Worm (Caenorhabditis elegans) whole organism, young adult: ENCODE measurements around the gene mccc-2.

ENCODE experiments used
- B0019.2 ChIP-seq: fragments of 200-800 bp; sonication (Bioruptor generic); conservative IDR thresholded peaks from 2 replicates; pipeline ENCODE4 v1.3.6; 2022; ENCODE audit warnings: missing genetic modification reagents, missing genetic modification characterization, missing compliant biosample characterization
- F55B11.4 ChIP-seq: sonication (generic microtip); optimal IDR thresholded peaks from 2 replicates; lab custom pipeline; 2016; ENCODE audit warnings: missing compliant biosample characterization, missing genetic modification characterization, borderline replicate concordance; ENCODE audit not compliant: insufficient read depth
- K12H6.12 ChIP-seq: fragments of 200-800 bp; sonication (Bioruptor generic); optimal IDR thresholded peaks from 2 replicates; lab custom pipeline; 2018; ENCODE audit warnings: mild to moderate bottlenecking, missing genetic modification characterization, missing compliant biosample characterization
- T07F8.4 ChIP-seq: sonication (generic microtip); optimal IDR thresholded peaks from 2 replicates; lab custom pipeline; 2016; ENCODE audit warnings: mild to moderate bottlenecking, missing genetic modification characterization, moderate library complexity, missing compliant biosample characterization
- Y53F4B.3 ChIP-seq: fragments of 200-800 bp; sonication (Bioruptor generic); IDR thresholded peaks from 2 replicates; pipeline ENCODE4 v1.3.6; 2022; ENCODE audit warnings: missing genetic modification reagents, missing genetic modification characterization, missing compliant biosample characterization
- Y53G8AR.9 ChIP-seq: fragments of 200-800 bp; sonication (Bioruptor generic); conservative IDR thresholded peaks from 2 replicates; pipeline ENCODE4 v1.3.6; 2022; ENCODE audit warnings: missing genetic modification reagents, missing genetic modification characterization, missing compliant biosample characterization
- Y56A3A.18 ChIP-seq: fragments of 200-800 bp; sonication (Bioruptor generic); IDR thresholded peaks from 2 replicates; pipeline ENCODE4 v1.3.6; 2022; ENCODE audit warnings: missing genetic modification reagents, missing genetic modification characterization, missing compliant biosample characterization
- Y79H2A.3 ChIP-seq: fragments of 200-800 bp; sonication (Bioruptor generic); conservative IDR thresholded peaks from 2 replicates; pipeline ENCODE4 v1.3.6; 2022; ENCODE audit warnings: missing genetic modification reagents, missing genetic modification characterization, missing compliant biosample characterization
- Y95B8A.8 ChIP-seq: fragments of 200-800 bp; sonication (Bioruptor generic); IDR thresholded peaks from 2 replicates; pipeline ENCODE4 v1.3.6; 2022; ENCODE audit warnings: missing genetic modification reagents, missing genetic modification characterization, missing compliant biosample characterization
- aptf-3 ChIP-seq: fragments of 200-800 bp; sonication (Bioruptor generic); IDR thresholded peaks from 2 replicates; pipeline ENCODE4 v1.3.6; 2022; ENCODE audit warnings: missing genetic modification characterization, missing compliant biosample characterization
- athp-1 ChIP-seq: sonication (generic microtip); optimal IDR thresholded peaks from 2 replicates; lab custom pipeline; 2017; ENCODE audit warnings: mild to moderate bottlenecking, missing genetic modification characterization, missing compliant biosample characterization
- attf-5 ChIP-seq: fragments of 200-800 bp; sonication (Bioruptor generic); optimal IDR thresholded peaks from 2 replicates; lab custom pipeline; 2018; ENCODE audit warnings: mild to moderate bottlenecking, missing genetic modification characterization, missing compliant biosample characterization
- cebp-2 ChIP-seq: fragments of 200-800 bp; sonication (Bioruptor generic); IDR thresholded peaks from 2 replicates; pipeline ENCODE4 v1.3.6; 2022; ENCODE audit warnings: missing genetic modification characterization, missing compliant biosample characterization
- ceh-100 ChIP-seq: fragments of 200-800 bp; sonication (Bioruptor generic); IDR thresholded peaks from 2 replicates; pipeline ENCODE4 v1.3.6; 2022; ENCODE audit warnings: missing genetic modification reagents, missing genetic modification characterization, missing compliant biosample characterization
- ceh-91 ChIP-seq: fragments of 200-800 bp; sonication (Bioruptor generic); IDR thresholded peaks from 2 replicates; pipeline ENCODE4 v1.3.6; 2022; ENCODE audit warnings: missing genetic modification reagents, missing genetic modification characterization, missing compliant biosample characterization
- chd-7 ChIP-seq: sonication (generic microtip); optimal IDR thresholded peaks from 2 replicates; lab custom pipeline; 2016; ENCODE audit warnings: mild to moderate bottlenecking, missing genetic modification characterization, moderate library complexity, missing compliant biosample characterization
- efl-1 ChIP-seq: fragments of 150-350 bp; optimal IDR thresholded peaks from 2 replicates; lab custom pipeline; 2014; ENCODE audit warnings: missing biosample characterization, missing genetic modification reagents, missing genetic modification characterization
- egl-44 ChIP-seq: fragments of 200-800 bp; sonication (Bioruptor generic); IDR thresholded peaks from 2 replicates; pipeline ENCODE4 v1.3.6; 2022; ENCODE audit warnings: missing genetic modification reagents, missing genetic modification characterization, missing compliant biosample characterization
- hmg-1.2 ChIP-seq: fragments of 200-800 bp; sonication (Bioruptor generic); IDR thresholded peaks from 2 replicates; pipeline ENCODE4 v1.3.6; 2022; ENCODE audit warnings: missing genetic modification reagents, missing genetic modification characterization, missing compliant biosample characterization
- hmg-20 ChIP-seq: fragments of 200-800 bp; sonication (Bioruptor generic); IDR thresholded peaks from 2 replicates; pipeline ENCODE4 v1.3.6; 2022; ENCODE audit warnings: missing genetic modification reagents, missing genetic modification characterization, missing compliant biosample characterization
- lag-1 ChIP-seq: fragments of 200-800 bp; sonication (Bioruptor generic); IDR thresholded peaks from 2 replicates; pipeline ENCODE4 v1.3.6; 2022; ENCODE audit warnings: missing genetic modification reagents, missing genetic modification characterization, missing compliant biosample characterization
- lin-26 ChIP-seq: fragments of 200-800 bp; sonication (Bioruptor generic); IDR thresholded peaks from 2 replicates; pipeline ENCODE4 v1.3.6; 2022; ENCODE audit warnings: missing genetic modification reagents, missing genetic modification characterization, missing compliant biosample characterization
- madf-3 ChIP-seq: fragments of 200-800 bp; sonication (Bioruptor generic); IDR thresholded peaks from 2 replicates; pipeline ENCODE4 v1.3.6; 2022; ENCODE audit warnings: missing genetic modification reagents, missing genetic modification characterization, missing compliant biosample characterization
- madf-6 ChIP-seq: fragments of 200-800 bp; sonication (Bioruptor generic); IDR thresholded peaks from 2 replicates; pipeline ENCODE4 v1.3.6; 2022; ENCODE audit warnings: missing genetic modification reagents, missing genetic modification characterization, missing compliant biosample characterization
- madf-8 ChIP-seq: fragments of 200-800 bp; sonication (Bioruptor generic); conservative IDR thresholded peaks from 2 replicates; pipeline ENCODE4 v1.3.6; 2022; ENCODE audit warnings: missing genetic modification reagents, missing genetic modification characterization, missing compliant biosample characterization
- mcd-1 ChIP-seq: fragments of 200-800 bp; sonication (Bioruptor generic); IDR thresholded peaks from 2 replicates; pipeline ENCODE4 v1.3.6; 2022; ENCODE audit warnings: missing genetic modification reagents, missing genetic modification characterization, missing compliant biosample characterization
- nfya-2 ChIP-seq: fragments of 200-800 bp; sonication (Bioruptor generic); IDR thresholded peaks from 2 replicates; pipeline ENCODE4 v1.3.6; 2022; ENCODE audit warnings: missing genetic modification reagents, missing genetic modification characterization, missing compliant biosample characterization
- nfyb-1 ChIP-seq: fragments of 200-800 bp; sonication (Bioruptor generic); IDR thresholded peaks from 2 replicates; pipeline ENCODE4 v1.3.6; 2022; ENCODE audit warnings: missing genetic modification reagents, missing genetic modification characterization, missing compliant biosample characterization
- nhr-120 ChIP-seq: fragments of 200-800 bp; sonication (Bioruptor generic); IDR thresholded peaks from 2 replicates; pipeline ENCODE4 v1.3.6; 2022; ENCODE audit warnings: missing genetic modification characterization, missing compliant biosample characterization
- nhr-90 ChIP-seq: sonication (generic microtip); optimal IDR thresholded peaks from 2 replicates; lab custom pipeline; 2016; ENCODE audit warnings: missing genotype, mild to moderate bottlenecking, missing genetic modification characterization, missing compliant biosample characterization
- rcor-1 ChIP-seq: fragments of 200-800 bp; sonication (Bioruptor generic); IDR thresholded peaks from 2 replicates; pipeline ENCODE4 v1.3.6; 2022; ENCODE audit warnings: missing genetic modification reagents, missing genetic modification characterization, missing compliant biosample characterization
- repo-1 ChIP-seq: sonication (generic microtip); optimal IDR thresholded peaks from 2 replicates; lab custom pipeline; 2017; ENCODE audit warnings: mild to moderate bottlenecking, missing genetic modification characterization, missing compliant biosample characterization
- sea-2 ChIP-seq: fragments of 200-800 bp; sonication (Bioruptor generic); IDR thresholded peaks from 2 replicates; pipeline ENCODE4 v1.3.6; 2022; ENCODE audit warnings: missing genetic modification characterization, missing compliant biosample characterization
- snpc-3.4 ChIP-seq: sonication (generic microtip); optimal IDR thresholded peaks from 2 replicates; lab custom pipeline; 2017; ENCODE audit warnings: missing genetic modification characterization, mild to moderate bottlenecking, missing compliant biosample characterization, antibody characterized with exemption, moderate library complexity, missing genotype, missing genetic modification reagents
- sptf-2 ChIP-seq: fragments of 200-800 bp; sonication (Bioruptor generic); optimal IDR thresholded peaks from 2 replicates; lab custom pipeline; 2018; ENCODE audit warnings: mild to moderate bottlenecking, missing genetic modification characterization, missing compliant biosample characterization
- xnd-1 ChIP-seq: sonication (generic microtip); optimal IDR thresholded peaks from 2 replicates; lab custom pipeline; 2016; ENCODE audit warnings: missing genotype, missing genetic modification reagents, missing genetic modification characterization, missing compliant biosample characterization
- zfh-2 ChIP-seq: fragments of 200-800 bp; sonication (Bioruptor generic); conservative IDR thresholded peaks from 2 replicates; pipeline ENCODE4 v1.3.6; 2022; ENCODE audit warnings: missing genetic modification reagents, missing genetic modification characterization, missing compliant biosample characterization
- ztf-25 ChIP-seq: fragments of 200-800 bp; sonication (Bioruptor generic); IDR thresholded peaks from 2 replicates; pipeline ENCODE4 v1.3.6; 2022; ENCODE audit warnings: missing genetic modification reagents, missing genetic modification characterization, missing compliant biosample characterization
- ztf-3 ChIP-seq: fragments of 200-800 bp; sonication (Bioruptor generic); optimal IDR thresholded peaks from 2 replicates; lab custom pipeline; 2018; ENCODE audit warnings: mild to moderate bottlenecking, missing genetic modification characterization, missing compliant biosample characterization

The mccc-2 gene

DNA sequence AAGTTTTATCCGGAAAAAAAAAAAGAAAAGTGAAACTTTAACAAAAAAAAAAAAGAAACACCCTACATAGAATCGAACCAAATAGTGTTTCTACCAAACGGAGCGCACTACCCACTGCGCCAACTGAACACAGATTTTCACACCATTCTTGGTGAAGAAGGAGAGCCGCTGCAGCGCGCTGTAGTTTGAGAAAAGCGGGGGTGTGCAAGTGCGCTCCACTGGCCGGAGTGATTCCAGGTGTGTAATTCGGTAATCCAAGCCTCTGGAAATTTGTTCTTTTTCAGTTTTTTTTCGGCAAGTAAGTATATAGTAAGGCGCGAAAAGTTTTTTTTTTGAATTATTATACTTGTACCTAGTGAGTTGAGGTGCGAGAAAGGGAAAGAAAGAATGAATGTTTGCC, 21.7 kb upstream of the mccc-2 start (continued):
- TF ChIP-seq Y95B8A.8 = peak; percentile 56; the same call in 1 of the 2 replicates
- TF ChIP-seq hmg-20 = 0 out of 2 replicates have a peak, but pooled peaks have one; percentile 51
- peak; percentile 59; the same call in 1 of the 2 replicates for TF ChIP-seq Y56A3A.18
- 0 out of 2 replicates have a peak, but pooled peaks have one; percentile 9 for TF ChIP-seq zfh-2 (GFP tag; lab: Robert Waterston, UW)
- peak; percentile 80 for TF ChIP-seq Y53G8AR.9
- TF ChIP-seq madf-3 = peak; percentile 86
- TF ChIP-seq cebp-2 (GFP tag; lab: Robert Waterston, UW) = peak; percentile 77; the same call in 1 of the 2 replicates
- TF ChIP-seq B0019.2 = peak; percentile 23; the same call in 1 of the 2 replicates
- 0 out of 2 replicates have a peak, but pooled peaks have one; percentile 36 for TF ChIP-seq Y79H2A.3
- TF ChIP-seq ztf-25 = peak; percentile 59; the same call in 1 of the 2 replicates
- TF ChIP-seq aptf-3 (GFP tag; lab: Robert Waterston, UW) = peak; percentile 91
- TF ChIP-seq ceh-91 = peak; percentile 41
- peak; percentile 84 for TF ChIP-seq madf-6 (GFP tag; lab: Robert Waterston, UW)
- peak; percentile 96 for TF ChIP-seq mcd-1 (GFP tag; lab: Robert Waterston, UW)
- peak; percentile 1 for TF ChIP-seq nhr-90
- 0 out of 2 replicates have a peak, but pooled peaks have one; percentile 73 for TF ChIP-seq nhr-120 (GFP tag; lab: Robert Waterston, UW)
- TF ChIP-seq, all 124 proteins: peak for 42; not testable (repeated sequence) for 82

DNA sequence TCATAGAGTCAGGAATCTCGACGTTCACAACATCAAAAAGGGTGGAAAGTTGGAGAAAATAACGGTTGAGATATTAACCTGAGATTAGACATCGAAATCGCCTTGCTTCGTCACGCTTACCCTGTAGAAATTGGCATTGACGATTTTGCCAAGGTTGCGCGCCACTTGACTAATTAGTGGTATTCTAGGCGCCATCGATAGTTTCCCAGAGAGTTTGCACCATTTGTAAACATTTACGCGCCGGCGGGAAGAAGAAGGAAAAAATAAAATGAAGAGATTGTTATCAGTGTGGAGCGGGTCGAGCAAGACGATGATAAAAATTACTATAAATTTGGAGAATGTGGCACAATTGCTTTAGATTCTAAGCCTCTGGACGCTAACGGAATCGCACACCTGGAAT, 21.1 kb upstream of the mccc-2 start:
- no peak for TF ChIP-seq nhr-90
- no peak for TF ChIP-seq nfyb-1
- TF ChIP-seq T07F8.4 (tag; lab: Kevin White, UChicago) = no peak
- TF ChIP-seq hmg-1.2 = no peak
- peak; percentile 42 for TF ChIP-seq xnd-1 (tag; lab: Kevin White, UChicago)
- TF ChIP-seq egl-44 (GFP tag; lab: Robert Waterston, UW) = no peak
- 0 out of 2 replicates have a peak, but pooled peaks have one; percentile 10 for TF ChIP-seq rcor-1
- no peak for TF ChIP-seq sea-2 (GFP tag; lab: Robert Waterston, UW)
- no peak for TF ChIP-seq mcd-1 (GFP tag; lab: Robert Waterston, UW)
- no peak for TF ChIP-seq athp-1 (tag; lab: Kevin White, UChicago)
- peak; percentile 4; the same call in 1 of the 2 replicates for TF ChIP-seq madf-8
- no peak for TF ChIP-seq F55B11.4 (tag; lab: Kevin White, UChicago)
- TF ChIP-seq efl-1 (GFP tag; lab: Kevin White, UChicago) = peak; percentile 62
- no peak for TF ChIP-seq repo-1 (tag; lab: Kevin White, UChicago)
- TF ChIP-seq madf-6 (GFP tag; lab: Robert Waterston, UW) = peak; percentile 77

DNA sequence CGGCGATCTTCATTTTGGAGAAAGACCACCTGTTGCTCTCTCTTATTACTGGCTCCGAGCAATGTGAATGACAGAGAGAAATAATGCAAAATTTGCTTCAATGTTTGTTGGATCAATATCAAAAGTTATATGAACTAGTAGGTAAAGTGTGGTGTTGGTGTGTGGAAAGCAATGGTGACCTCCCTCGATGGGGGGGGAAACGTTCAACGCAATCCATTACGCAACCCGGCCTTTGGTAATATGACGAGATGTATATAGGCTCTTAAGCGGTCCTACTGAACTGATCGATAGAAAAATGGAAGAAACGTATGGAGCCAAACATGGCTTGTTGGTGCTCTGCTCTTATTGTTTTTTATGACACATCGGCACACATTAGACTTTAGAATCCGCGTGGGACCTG, 20.6 kb upstream of the mccc-2 start:
- TF ChIP-seq lin-26 (GFP tag; lab: Robert Waterston, UW) = no peak
- no peak for TF ChIP-seq ztf-3 (GFP tag; lab: Kevin White, UChicago)
- TF ChIP-seq cebp-2 (GFP tag; lab: Robert Waterston, UW) = no peak
- TF ChIP-seq ceh-91 = no peak
- no peak for TF ChIP-seq nfya-2 (GFP tag; lab: Robert Waterston, UW)
- no peak for TF ChIP-seq snpc-3.4 (tag; lab: Kevin White, UChicago)
- no peak for TF ChIP-seq attf-5 (GFP tag; lab: Kevin White, UChicago)
- TF ChIP-seq chd-7 (tag; lab: Kevin White, UChicago) = no peak
- no peak for TF ChIP-seq lag-1
- TF ChIP-seq Y53F4B.3 (GFP tag; lab: Robert Waterston, UW) = no peak
- no peak for TF ChIP-seq ceh-100
- TF ChIP-seq sptf-2 (GFP tag; lab: Kevin White, UChicago) = no peak
- no peak for TF ChIP-seq K12H6.12 (tag; lab: Kevin White, UChicago)
